Fruit fly (Drosophila melanogaster) whole organism, wandering third instar larva: Measurements from ENCODE around the gene Pdfr.
A peak's percentile ranks its signal among the peaks of the same experiment; 100 is the strongest.
"Not testable (repeated sequence)": the region's sequence is repeated elsewhere in the genome, so short reads cannot be mapped to it uniquely, and the experiment has no call there.

ENCODE experiments used
- Abd-B ChIP-seq: fragments of >200 bp; optimal IDR thresholded peaks from 2 replicates; lab custom pipeline; 2017; ENCODE audit warnings: missing biosample characterization, missing genetic modification characterization
- CG32264 ChIP-seq: fragments of 200-800 bp; sonication (Bioruptor generic); optimal IDR thresholded peaks from 2 replicates; lab custom pipeline; 2016; ENCODE audit warnings: missing biosample characterization, missing genetic modification characterization
- CG9705 ChIP-seq: fragments of 200-800 bp; sonication (Bioruptor generic); optimal IDR thresholded peaks from 2 replicates; lab custom pipeline; 2018; ENCODE audit warnings: missing biosample characterization, mild to moderate bottlenecking, missing genetic modification characterization
- CrebA ChIP-seq: fragments of 200-800 bp; sonication (Bioruptor generic); optimal IDR thresholded peaks from 2 replicates; lab custom pipeline; 2016; ENCODE audit warnings: missing biosample characterization, mild to moderate bottlenecking, missing genetic modification characterization, borderline replicate concordance
- Dfd ChIP-seq: fragments of >200 bp; optimal IDR thresholded peaks from 2 replicates; lab custom pipeline; 2017; ENCODE audit warnings: missing biosample characterization, missing genetic modification characterization
- Dif ChIP-seq: fragments of 200-275, 200-300 bp; sonication (Bioruptor generic); optimal IDR thresholded peaks from 2 replicates; lab custom pipeline; 2018; ENCODE audit warnings: missing biosample characterization, missing genetic modification characterization; ENCODE audit not compliant: partially characterized antibody
- GATAd ChIP-seq: sonication (Bioruptor generic); optimal IDR thresholded peaks from 2 replicates; lab custom pipeline; 2016; ENCODE audit warnings: missing biosample characterization, missing genetic modification characterization
- HLH106 ChIP-seq: fragments of 200-800 bp; optimal IDR thresholded peaks from 3 replicates; lab custom pipeline; 2019; ENCODE audit warnings: missing biosample characterization, mild to moderate bottlenecking, missing genetic modification characterization, moderate library complexity
- Hnf4 ChIP-seq: fragments of 200-800 bp; sonication (Bioruptor generic); optimal IDR thresholded peaks from 2 replicates; lab custom pipeline; 2016; ENCODE audit warnings: missing biosample characterization, mild to moderate bottlenecking, missing genetic modification characterization
- Hr78 ChIP-seq: fragments of >200 bp; optimal IDR thresholded peaks from 2 replicates; lab custom pipeline; 2017; ENCODE audit warnings: missing biosample characterization, missing genetic modification characterization
- Hr83 ChIP-seq: fragments of 200-300 bp; sonication (Bioruptor generic); optimal IDR thresholded peaks from 2 replicates; lab custom pipeline; 2016; ENCODE audit warnings: missing biosample characterization, mild to moderate bottlenecking, missing genetic modification characterization, moderate library complexity; ENCODE audit not compliant: poor library complexity, severe bottlenecking
- Jra ChIP-seq: sonication (Bioruptor generic); optimal IDR thresholded peaks from 2 replicates; lab custom pipeline; 2016; ENCODE audit warnings: missing biosample characterization, missing genetic modification characterization
- Mio ChIP-seq: sonication (Bioruptor generic); optimal IDR thresholded peaks from 2 replicates; lab custom pipeline; 2016; ENCODE audit warnings: missing biosample characterization, missing genetic modification characterization
- Myc ChIP-seq: fragments of >200 bp; optimal IDR thresholded peaks from 2 replicates; lab custom pipeline; 2017
- N ChIP-seq: fragments of >200 bp; optimal IDR thresholded peaks from 2 replicates; lab custom pipeline; 2018; ENCODE audit warnings: missing biosample characterization, missing external identifiers, missing genetic modification characterization
- OdsH ChIP-seq: fragments of 200-800 bp; sonication (Bioruptor generic); optimal IDR thresholded peaks from 2 replicates; lab custom pipeline; 2016; ENCODE audit warnings: missing biosample characterization, mild to moderate bottlenecking, missing genetic modification characterization
- Rel ChIP-seq, 2 experiments: fragments of 200-800 bp; sonication (Bioruptor generic) in 1 of 2; optimal IDR thresholded peaks; 2 replicates in 1 of 2; 3 replicates in 1 of 2; lab custom pipeline; 2016 to 2019; ENCODE audit warnings: mild to moderate bottlenecking in 2 of 2, missing biosample characterization in 2 of 2, missing genetic modification characterization in 2 of 2, moderate library complexity in 1 of 2
- Sp1 ChIP-seq: fragments of 200-800 bp; sonication (Bioruptor generic); optimal IDR thresholded peaks from 3 replicates; lab custom pipeline; 2019; ENCODE audit warnings: missing biosample characterization, mild to moderate bottlenecking, missing genetic modification characterization, moderate library complexity
- Vsx2 ChIP-seq: fragments of 200-300, 225-300 bp; sonication (Bioruptor generic); optimal IDR thresholded peaks from 2 replicates; lab custom pipeline; 2018; ENCODE audit warnings: missing biosample characterization, missing genetic modification characterization; ENCODE audit not compliant: partially characterized antibody
- br ChIP-seq: fragments of 200-800 bp; sonication (Bioruptor generic); optimal IDR thresholded peaks from 2 replicates; lab custom pipeline; 2016; ENCODE audit warnings: missing biosample characterization, missing genetic modification characterization
- brk ChIP-seq: fragments of 200-800 bp; sonication (Bioruptor generic); optimal IDR thresholded peaks from 2 replicates; lab custom pipeline; 2016; ENCODE audit warnings: missing biosample characterization, mild to moderate bottlenecking, missing genetic modification characterization
- dl ChIP-seq, 2 experiments: fragments of 175-275, 200-275 bp in 1 of 2; fragments of 200-275 bp in 1 of 2; sonication (Bioruptor generic); optimal IDR thresholded peaks; lab custom pipeline; 2018; ENCODE audit warnings: mild to moderate bottlenecking in 2 of 2, missing biosample characterization in 2 of 2, missing genetic modification characterization in 2 of 2, moderate library complexity in 2 of 2; ENCODE audit not compliant: partially characterized antibody in 2 of 2, insufficient read depth in 1 of 2
- dmrt93B ChIP-seq: fragments of 200-800 bp; sonication (Bioruptor generic); optimal IDR thresholded peaks from 2 replicates; lab custom pipeline; 2018; ENCODE audit warnings: missing biosample characterization, mild to moderate bottlenecking, missing genetic modification characterization
- dsf ChIP-seq: sonication (Bioruptor generic); optimal IDR thresholded peaks from 2 replicates; lab custom pipeline; 2016; ENCODE audit warnings: missing biosample characterization, missing genetic modification characterization, borderline replicate concordance
- ey ChIP-seq: fragments of 200-800 bp; sonication (Bioruptor generic); optimal IDR thresholded peaks from 2 replicates; lab custom pipeline; 2016; ENCODE audit warnings: missing biosample characterization, missing genetic modification characterization
- foxo ChIP-seq, 2 experiments: fragments of 200-800 bp; sonication (Bioruptor generic); optimal IDR thresholded peaks; 2 replicates in 1 of 2; 3 replicates in 1 of 2; lab custom pipeline; 2016 to 2017; ENCODE audit warnings: missing biosample characterization in 2 of 2, missing genetic modification characterization in 2 of 2
- fru ChIP-seq: fragments of 200-800 bp; sonication (Bioruptor generic); optimal IDR thresholded peaks from 3 replicates; lab custom pipeline; 2016; ENCODE audit warnings: missing biosample characterization, mild to moderate bottlenecking, missing genetic modification characterization
- h ChIP-seq: fragments of 200-800 bp; sonication (Bioruptor generic); optimal IDR thresholded peaks from 3 replicates; lab custom pipeline; 2016; ENCODE audit warnings: missing biosample characterization, mild to moderate bottlenecking, missing genetic modification characterization
- jim ChIP-seq: fragments of 175-275, 200-325 bp; sonication (Bioruptor generic); optimal IDR thresholded peaks from 2 replicates; lab custom pipeline; 2016; ENCODE audit warnings: missing biosample characterization, mild to moderate bottlenecking, missing genetic modification characterization
- lola ChIP-seq: fragments of >200 bp; optimal IDR thresholded peaks from 2 replicates; lab custom pipeline; 2017; ENCODE audit warnings: missing biosample characterization, missing genetic modification characterization
- pan ChIP-seq: fragments of >200 bp; optimal IDR thresholded peaks from 2 replicates; lab custom pipeline; 2017
- psq ChIP-seq: fragments of 200-800 bp; sonication (Bioruptor generic); optimal IDR thresholded peaks from 3 replicates; lab custom pipeline; 2017; ENCODE audit warnings: missing biosample characterization, mild to moderate bottlenecking, missing genetic modification characterization, moderate library complexity
- rgr ChIP-seq: fragments of 200-800 bp; sonication (Bioruptor generic); optimal IDR thresholded peaks from 3 replicates; lab custom pipeline; 2016; ENCODE audit warnings: missing biosample characterization, mild to moderate bottlenecking, missing genetic modification characterization
- sage ChIP-seq: fragments of 200-800 bp; sonication (Bioruptor generic); optimal IDR thresholded peaks from 2 replicates; lab custom pipeline; 2016; ENCODE audit warnings: missing biosample characterization, mild to moderate bottlenecking, missing genetic modification characterization
- sv ChIP-seq: fragments of 200-800 bp; sonication (Bioruptor generic); optimal IDR thresholded peaks from 3 replicates; lab custom pipeline; 2016; ENCODE audit warnings: missing biosample characterization, missing genetic modification characterization
- tai ChIP-seq: sonication (Bioruptor generic); optimal IDR thresholded peaks from 2 replicates; lab custom pipeline; 2016; ENCODE audit warnings: missing biosample characterization, missing genetic modification characterization
- usp ChIP-seq: fragments of >200 bp; optimal IDR thresholded peaks from 2 replicates; lab custom pipeline; 2017; ENCODE audit warnings: missing biosample characterization, missing genetic modification characterization
- woc ChIP-seq: sonication (Bioruptor generic); optimal IDR thresholded peaks from 2 replicates; lab custom pipeline; 2016; ENCODE audit warnings: missing biosample characterization, mild to moderate bottlenecking, missing genetic modification characterization

Pdfr gene

dm6 chrX:2610236-2610635 lies 58.2 kb downstream of the Pdfr start, which contains the start of gene eIF3g1:
Gene eIF3g1, minus strand, starts transcription at chrX:2610336.
- TF ChIP-seq Hnf4, CG9705, jim (GFP tag; lab: Kevin White, UChicago): not testable (repeated sequence)

dm6 chrX:2617417-2617816 lies 65.4 kb downstream of the Pdfr start:
- TF ChIP-seq GATAd (no peak), pan (lab: Kevin White, UChicago) (no peak), sage (GFP tag; lab: Kevin White, UChicago) (no peak), dl (GFP tag; optimal IDR thresholded peaks at IDR 0.05; lab: Kevin White, UChicago; ENCODE audit: insufficient read depth in 1 of 2, partially characterized antibody in 2 of 2) (no peak), CG9705 (GFP tag; lab: Kevin White, UChicago) (no peak), Sp1 (GFP tag; lab: Kevin White, UChicago) (no peak), sv (no peak), Abd-B (GFP tag; lab: Kevin White, UChicago) (no peak), h (GFP tag; lab: Kevin White, UChicago) (no peak), foxo (GFP tag; optimal IDR thresholded peaks at IDR 0.05; lab: Kevin White, UChicago) (no peak), woc (GFP tag; lab: Kevin White, UChicago) (no peak), N (GFP tag; lab: Kevin White, UChicago) (no peak), Myc (lab: Kevin White, UChicago) (no peak), Jra (GFP tag; lab: Kevin White, UChicago) (no peak), tai (GFP tag; lab: Kevin White, UChicago) (no peak), Hr78 (GFP tag; lab: Kevin White, UChicago) (no peak), usp (no peak)

dm6 chrX:2619651-2620050 lies 67.6 kb downstream of the Pdfr start, which contains the start of the genes Tsp3A and Seipin:
Gene Tsp3A, minus strand, starts transcription at chrX:2619738.
Gene Seipin, plus strand, starts transcription at chrX:2619799.
- TF ChIP-seq Hnf4 (GFP tag; lab: Kevin White, UChicago) (no peak), N (GFP tag; lab: Kevin White, UChicago) (no peak), Sp1 (GFP tag; lab: Kevin White, UChicago) (peak; percentile 81), psq (GFP tag; lab: Kevin White, UChicago) (peak; percentile 77), usp (no peak), CG9705 (GFP tag; lab: Kevin White, UChicago) (peak; percentile 45), OdsH (GFP tag; lab: Kevin White, UChicago) (peak; percentile 84), Vsx2 (no peak), CrebA (no peak), woc (GFP tag; lab: Kevin White, UChicago) (no peak), lola (GFP tag; lab: Kevin White, UChicago) (no peak), dl (GFP tag; optimal IDR thresholded peaks at IDR 0.05; lab: Kevin White, UChicago; ENCODE audit: insufficient read depth in 1 of 2, partially characterized antibody in 2 of 2) (no peak), Dif (GFP tag; lab: Kevin White, UChicago) (no peak), foxo (GFP tag; optimal IDR thresholded peaks at IDR 0.05; lab: Kevin White, UChicago) (peak; percentile 65 to 90), Mio (GFP tag; lab: Kevin White, UChicago) (peak; percentile 70), Dfd (GFP tag; lab: Kevin White, UChicago) (no peak), jim (GFP tag; lab: Kevin White, UChicago) (no peak), ey (GFP tag; lab: Kevin White, UChicago) (peak; percentile 86), dsf (GFP tag; lab: Kevin White, UChicago) (no peak), sv (peak; percentile 62), Jra (GFP tag; lab: Kevin White, UChicago) (no peak), Hr83 (peak; percentile 52), Hr78 (GFP tag; lab: Kevin White, UChicago) (no peak), fru (GFP tag; lab: Kevin White, UChicago) (peak; percentile 89), sage (GFP tag; lab: Kevin White, UChicago) (no peak), Abd-B (GFP tag; lab: Kevin White, UChicago) (no peak), CG32264 (GFP tag; lab: Kevin White, UChicago) (peak; percentile 62), brk (GFP tag; lab: Kevin White, UChicago) (no peak), Rel (GFP tag; optimal IDR thresholded peaks at IDR 0.05; lab: Kevin White, UChicago) (peak; percentile 54), Rel (tag; optimal IDR thresholded peaks at IDR 0.05; lab: Kevin White, UChicago) (peak; percentile 96), rgr (GFP tag; lab: Kevin White, UChicago) (peak; percentile 90), HLH106 (tag; lab: Kevin White, UChicago) (peak; percentile 82), dmrt93B (GFP tag; lab: Kevin White, UChicago) (no peak), tai (GFP tag; lab: Kevin White, UChicago) (no peak), pan (lab: Kevin White, UChicago) (no peak), br (GFP tag; lab: Kevin White, UChicago) (peak; percentile 85), h (GFP tag; lab: Kevin White, UChicago) (peak; percentile 90), Myc (lab: Kevin White, UChicago) (no peak), GATAd (no peak)
